Worm (Caenorhabditis elegans): ENCODE measurements around the gene duxl-1.
"Not testable (repeated sequence)": the region's sequence is repeated elsewhere in the genome, so short reads cannot be mapped to it uniquely, and the experiment has no call there.

duxl-1 gene

DNA sequence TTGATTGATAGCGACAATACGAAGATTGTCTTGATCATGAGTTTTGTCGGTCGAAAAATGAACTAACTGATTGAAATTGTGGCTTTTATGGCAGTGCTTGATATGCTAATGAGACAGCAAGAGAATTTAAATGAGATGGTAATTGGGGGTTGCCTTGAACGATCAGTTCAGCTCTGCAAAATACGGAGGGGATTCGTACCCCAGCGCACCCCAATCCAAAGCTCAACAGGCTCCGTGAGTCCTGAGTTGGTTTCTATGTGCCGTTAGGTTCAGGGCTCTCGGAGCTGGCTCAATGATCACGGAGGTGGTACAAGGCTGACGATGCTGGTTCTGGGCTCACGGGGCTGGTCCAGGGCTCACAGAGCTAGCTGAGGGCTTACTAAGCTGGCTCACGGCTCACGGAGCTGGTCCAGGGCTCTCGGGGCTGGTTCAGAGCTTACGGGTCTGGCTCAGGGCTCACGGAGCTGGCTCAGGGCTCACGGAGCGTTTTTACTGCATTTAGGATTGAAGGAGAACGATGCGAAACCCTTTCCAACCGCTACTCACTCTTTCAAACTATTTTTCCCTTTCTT is 18.6 kb upstream of the duxl-1 start, which contains the start of gene ZC204.6:
TSS of gene ZC204.6 (minus strand) at position 51 of the 572 bp plus-strand sequence.
- TF ChIP-seq dao-5 (tag; optimal IDR thresholded peaks at IDR 0.05) = no peak
- no peak for TF ChIP-seq W03F9.2 (tag; optimal IDR thresholded peaks at IDR 0.05)
- TF ChIP-seq him-1 (tag; optimal IDR thresholded peaks at IDR 0.05) = no peak

DNA sequence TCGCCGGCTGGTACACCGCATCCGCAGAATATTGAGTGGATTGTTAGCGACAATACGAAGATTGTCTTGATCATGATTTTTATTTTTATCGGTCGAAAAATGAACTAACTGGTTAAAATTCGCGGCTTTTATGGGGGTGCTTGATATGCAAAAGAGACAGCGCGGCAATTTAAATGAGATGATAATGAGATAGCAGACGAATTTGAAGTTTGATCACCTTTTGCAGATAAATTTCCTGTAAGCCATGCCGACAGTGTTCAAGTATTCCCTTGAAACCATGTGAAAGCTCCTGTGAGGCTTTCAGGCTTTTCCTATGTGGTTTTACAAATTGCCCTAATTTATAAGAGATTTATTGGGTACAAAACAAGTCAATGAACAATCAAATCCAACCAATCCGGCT is 17.3 kb upstream of the duxl-1 start, which contains the start of gene ZC204.17:
TSS of gene ZC204.17 (minus strand) at position 101 of the 400 bp plus-strand sequence.
- TF ChIP-seq W03F9.2 (tag; optimal IDR thresholded peaks at IDR 0.05) (no peak), dao-5 (tag; optimal IDR thresholded peaks at IDR 0.05) (no peak), him-1 (tag; optimal IDR thresholded peaks at IDR 0.05) (no peak)

DNA sequence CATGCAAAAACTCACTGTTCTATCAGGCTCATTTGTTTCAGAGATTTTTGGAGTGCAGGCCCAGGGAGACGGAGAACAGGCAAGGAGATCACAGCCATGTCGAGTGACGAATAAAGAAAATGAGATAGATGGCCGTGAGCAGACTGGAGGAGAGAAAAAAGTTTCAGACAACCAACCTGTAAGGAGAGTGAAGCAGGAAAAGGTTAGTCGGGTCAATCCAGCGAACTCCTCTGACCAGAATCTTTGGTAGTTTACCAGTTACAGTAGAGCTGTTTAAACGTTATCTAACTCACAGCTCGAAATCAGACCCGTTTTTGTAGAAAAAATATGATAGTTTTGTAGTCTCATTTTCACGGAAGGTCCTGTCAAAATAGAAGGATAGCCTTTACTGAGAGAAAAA is 14.7 kb upstream of the duxl-1 start, which contains the start of gene fbxb-21:
TSS of gene fbxb-21 (minus strand) at position 101 of the 400 bp plus-strand sequence.
- TF ChIP-seq dao-5 (tag; optimal IDR thresholded peaks at IDR 0.05) (no peak), him-1 (tag; optimal IDR thresholded peaks at IDR 0.05) (no peak), W03F9.2 (tag; optimal IDR thresholded peaks at IDR 0.05) (no peak)

DNA sequence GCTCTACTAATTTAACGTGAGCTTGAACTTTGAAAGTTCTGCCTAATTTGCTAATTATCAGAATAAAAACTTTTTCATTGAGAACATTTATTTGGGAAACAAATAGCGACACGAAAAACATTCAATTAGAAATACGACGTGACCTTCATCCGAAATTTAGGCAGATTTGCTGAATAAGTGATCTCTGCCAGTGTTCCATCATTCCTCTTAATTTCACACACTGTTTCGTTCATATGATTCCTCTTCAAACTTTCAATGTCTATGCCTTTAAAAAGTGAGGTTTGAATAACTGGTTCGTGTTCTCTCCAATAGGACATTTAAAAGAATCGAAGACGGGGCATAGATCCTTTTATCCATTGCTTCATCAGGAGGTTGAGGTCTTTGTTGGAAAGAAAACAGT is 13.0 kb upstream of the duxl-1 start, which contains the start of gene fbxb-20:
TSS of gene fbxb-20 (minus strand) at position 101 of the 400 bp plus-strand sequence.
- no peak for TF ChIP-seq him-1 (tag; optimal IDR thresholded peaks at IDR 0.05)
- TF ChIP-seq W03F9.2 (tag; optimal IDR thresholded peaks at IDR 0.05) = no peak
- TF ChIP-seq dao-5 (tag; optimal IDR thresholded peaks at IDR 0.05) = no peak

DNA sequence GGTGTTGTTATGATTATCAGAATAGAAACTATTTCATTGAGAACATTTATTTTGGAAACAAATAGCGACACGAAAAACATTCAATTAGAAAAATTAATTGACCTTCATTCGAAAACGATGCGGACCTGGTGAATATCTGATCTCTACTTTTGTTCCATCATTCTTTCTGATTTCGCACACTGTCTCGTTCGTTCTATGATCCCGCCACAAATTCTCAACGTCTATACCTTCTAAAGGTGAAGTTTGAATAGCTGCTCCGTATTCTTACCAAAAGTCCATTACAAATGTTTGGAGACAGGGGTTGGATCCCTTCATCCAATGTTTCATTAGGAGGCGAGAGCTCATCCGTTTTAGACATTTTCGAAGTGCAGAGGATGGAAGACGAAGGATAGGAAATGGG is 11.7 kb upstream of the duxl-1 start, which contains the start of gene fbxb-16:
TSS of gene fbxb-16 (minus strand) at position 101 of the 400 bp plus-strand sequence.
- TF ChIP-seq him-1 (tag; optimal IDR thresholded peaks at IDR 0.05) (no peak), W03F9.2 (tag; optimal IDR thresholded peaks at IDR 0.05) (no peak), dao-5 (tag; optimal IDR thresholded peaks at IDR 0.05) (no peak)

DNA sequence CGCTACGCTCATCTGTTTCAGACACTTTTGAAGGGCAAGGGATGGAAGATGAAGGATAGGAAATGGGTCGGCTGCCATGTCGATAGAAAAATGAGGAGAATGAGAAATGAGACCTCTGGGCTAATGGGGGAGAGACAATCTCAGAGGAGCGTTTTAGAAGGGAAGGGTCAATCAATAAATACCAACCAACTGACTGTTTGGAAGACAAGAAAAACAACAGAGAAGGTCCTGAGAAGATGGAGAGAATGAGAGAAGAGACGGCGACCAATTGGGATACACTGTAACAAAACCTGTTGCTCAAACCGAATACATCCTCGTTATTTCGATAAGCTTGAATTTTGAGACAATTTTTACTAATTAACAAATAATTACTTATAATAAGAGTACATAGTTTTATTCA is 10.1 kb upstream of the duxl-1 start, which contains the start of gene fbxb-15:
TSS of gene fbxb-15 (minus strand) at position 101 of the 400 bp plus-strand sequence.
- no peak for TF ChIP-seq dao-5 (tag; optimal IDR thresholded peaks at IDR 0.05)
- TF ChIP-seq W03F9.2 (tag; optimal IDR thresholded peaks at IDR 0.05) = no peak
- no peak for TF ChIP-seq him-1 (tag; optimal IDR thresholded peaks at IDR 0.05)

DNA sequence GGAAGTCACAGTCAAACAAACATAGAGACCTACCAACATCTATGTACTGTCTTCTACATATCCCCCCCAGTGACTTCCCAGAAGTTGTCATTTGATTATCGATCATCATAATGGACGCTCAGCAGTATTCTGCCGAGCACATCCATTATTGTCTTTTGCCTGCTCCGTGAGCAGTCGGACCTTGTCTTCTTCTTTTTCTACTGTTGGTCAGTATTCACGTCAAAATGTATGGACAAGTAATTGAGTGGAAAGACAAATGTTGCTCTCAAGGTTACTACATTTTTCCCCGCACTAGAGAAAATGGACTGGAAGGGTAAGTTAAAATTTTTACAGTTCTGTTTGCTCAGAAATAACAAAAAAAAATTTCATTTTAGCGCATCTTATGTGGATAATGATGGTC is 8.6 kb upstream of the duxl-1 start, which contains the start of gene btb-12:
TSS of gene btb-12 (plus strand) at position 301 of the 400 bp plus-strand sequence.
- TF ChIP-seq him-1 (tag; optimal IDR thresholded peaks at IDR 0.05) = no peak
- no peak for TF ChIP-seq dao-5 (tag; optimal IDR thresholded peaks at IDR 0.05)
- no peak for TF ChIP-seq W03F9.2 (tag; optimal IDR thresholded peaks at IDR 0.05)

DNA sequence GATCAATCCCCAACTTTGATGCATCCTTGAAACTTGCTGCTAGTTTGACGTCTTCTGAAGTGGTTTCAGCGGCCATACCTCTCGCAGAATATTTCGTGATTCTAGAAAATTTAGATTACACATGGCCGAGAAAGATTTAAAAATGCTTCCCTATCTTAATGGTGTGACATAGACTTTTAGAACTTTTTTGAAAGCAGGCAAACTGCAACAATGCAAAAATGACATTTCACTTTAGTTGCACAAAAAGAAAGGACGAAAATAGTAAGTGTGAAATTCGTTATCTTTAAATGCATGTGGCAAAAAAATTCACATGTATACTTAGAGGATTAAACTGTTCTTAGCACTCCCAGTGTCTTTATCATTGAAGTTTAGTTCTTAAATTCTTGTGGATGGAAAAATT is 6.3 kb upstream of the duxl-1 start, which contains the start of gene ZC204.12:
TSS of gene ZC204.12 (minus strand) at position 101 of the 400 bp plus-strand sequence.
- TF ChIP-seq W03F9.2 (tag; optimal IDR thresholded peaks at IDR 0.05) (no peak), dao-5 (tag; optimal IDR thresholded peaks at IDR 0.05) (no peak), him-1 (tag; optimal IDR thresholded peaks at IDR 0.05) (no peak)

DNA sequence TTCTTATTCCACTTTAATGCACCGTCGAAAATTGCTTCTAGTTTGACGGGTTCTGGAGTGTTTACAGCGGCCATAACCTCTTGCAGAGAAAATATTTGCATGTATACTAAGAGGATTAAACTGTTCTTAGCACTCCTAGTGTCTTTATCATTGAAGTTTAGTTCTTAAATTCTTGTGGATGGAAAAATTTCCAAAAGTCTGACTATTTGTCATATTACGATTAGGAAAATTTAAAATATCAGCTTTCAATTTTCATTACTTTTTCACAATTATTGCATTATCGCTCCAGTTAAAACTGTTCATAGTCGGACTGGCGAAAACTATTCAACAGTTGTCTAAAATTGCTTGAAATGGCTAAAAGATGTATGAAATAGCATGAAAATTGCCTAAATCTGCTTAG is 2.6 kb upstream of the duxl-1 start, which contains the start of gene ZC204.13:
TSS of gene ZC204.13 (minus strand) at position 101 of the 400 bp plus-strand sequence.
- TF ChIP-seq W03F9.2, him-1, dao-5 (tag; optimal IDR thresholded peaks at IDR 0.05): not testable (repeated sequence)

DNA sequence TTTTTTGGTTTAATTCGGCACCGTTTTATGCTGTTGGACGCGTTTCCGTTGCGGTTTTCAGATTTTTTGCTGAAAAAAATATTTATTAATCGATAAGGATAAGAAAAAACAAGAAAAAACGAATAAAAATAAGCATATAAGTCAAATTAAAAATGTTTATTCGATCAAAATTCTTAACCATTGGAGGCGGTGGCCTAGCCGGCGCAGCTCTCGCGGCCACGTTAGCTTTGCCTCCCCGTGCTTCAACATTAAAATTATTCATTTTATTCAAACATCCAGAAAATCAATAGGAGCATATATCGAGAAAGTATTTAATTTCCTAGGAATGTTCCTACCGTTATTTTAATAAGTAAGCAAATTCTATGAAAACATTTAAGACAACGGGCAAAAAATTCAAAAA is 618 bp upstream of the duxl-1 start, which contains the start of gene ZC204.14:
TSS of gene ZC204.14 (minus strand) at position 69 of the 400 bp plus-strand sequence.
- TF ChIP-seq him-1 (tag; optimal IDR thresholded peaks at IDR 0.05) (no peak), W03F9.2 (tag; optimal IDR thresholded peaks at IDR 0.05) (no peak), dao-5 (tag; optimal IDR thresholded peaks at IDR 0.05) (no peak)

DNA sequence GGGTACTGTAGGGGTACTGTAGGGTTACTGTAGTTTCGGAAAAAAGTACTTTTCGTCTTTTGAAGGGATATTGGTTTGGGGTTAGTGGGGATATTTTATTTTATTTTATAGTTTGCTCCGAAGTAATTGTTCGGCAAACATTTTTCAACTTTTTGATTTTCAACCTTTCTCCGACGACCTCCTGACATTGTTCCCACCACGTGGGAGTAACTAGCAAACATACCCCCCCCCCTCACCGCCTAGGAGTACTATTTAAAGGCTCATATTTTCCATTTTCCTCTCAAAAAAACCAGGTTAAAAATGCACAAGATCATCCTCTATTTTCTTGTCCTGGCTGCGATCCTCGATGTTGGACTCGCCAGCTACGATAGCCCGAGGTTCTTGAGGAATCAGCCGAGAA is 2.5 kb downstream of the duxl-1 start, which contains the start of gene srlf-29:
TSS of gene srlf-29 (plus strand) at position 301 of the 400 bp plus-strand sequence.
- TF ChIP-seq W03F9.2 (tag; optimal IDR thresholded peaks at IDR 0.05) = no peak
- no peak for TF ChIP-seq him-1 (tag; optimal IDR thresholded peaks at IDR 0.05)
- no peak for TF ChIP-seq dao-5 (tag; optimal IDR thresholded peaks at IDR 0.05)

DNA sequence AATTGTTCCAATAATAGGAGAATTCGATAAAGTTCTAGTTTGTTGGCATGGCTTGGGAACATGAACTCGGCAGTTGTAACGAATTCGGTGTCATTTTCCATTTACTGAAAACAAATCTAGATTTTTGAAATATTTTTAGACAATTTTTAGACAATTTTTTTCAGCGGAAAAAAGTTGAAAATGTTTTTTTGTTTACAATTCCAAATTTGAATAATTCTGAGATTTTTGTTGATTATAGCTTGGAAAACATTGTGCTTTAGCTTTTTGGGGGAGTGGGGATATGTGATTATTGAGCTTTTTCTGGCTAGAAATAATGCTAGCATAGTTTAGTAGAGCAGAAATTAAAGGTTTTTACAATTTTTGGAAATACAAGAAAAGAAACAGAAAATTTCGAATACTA is 5.4 kb downstream of the duxl-1 start, which contains the start of gene srw-97:
TSS of gene srw-97 (minus strand) at position 101 of the 400 bp plus-strand sequence.
- TF ChIP-seq dao-5 (tag; optimal IDR thresholded peaks at IDR 0.05) (no peak), W03F9.2 (tag; optimal IDR thresholded peaks at IDR 0.05) (no peak), him-1 (tag; optimal IDR thresholded peaks at IDR 0.05) (no peak)

DNA sequence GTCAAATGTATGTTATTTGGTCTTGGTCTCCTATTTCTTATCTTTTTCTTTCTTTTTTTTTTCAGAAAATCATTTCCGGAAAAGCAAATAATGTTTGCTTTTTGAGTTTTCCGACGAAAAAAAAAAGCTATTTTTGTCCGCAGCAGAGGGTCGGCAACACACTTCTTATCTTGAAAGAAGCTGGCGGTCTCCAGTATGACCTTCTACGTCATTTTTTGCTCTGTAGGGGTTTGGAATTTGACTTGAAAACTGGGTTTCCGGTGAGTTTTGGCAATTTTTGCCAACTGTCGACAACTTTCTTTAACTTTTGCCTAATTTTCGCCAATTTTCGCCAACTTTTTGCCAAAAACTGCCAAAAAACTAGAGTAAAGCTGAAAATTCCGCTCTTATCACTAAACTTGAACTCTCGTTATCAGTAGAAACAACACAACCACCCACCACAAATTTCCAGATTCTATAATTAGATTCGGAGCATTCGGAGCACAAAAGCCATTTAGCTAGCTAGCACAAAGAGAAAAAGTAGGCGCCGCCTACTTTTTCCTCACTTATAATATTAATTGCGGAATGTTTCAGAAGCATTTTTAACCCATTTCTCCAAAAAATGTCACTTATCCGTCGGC is 6.9 kb downstream of the duxl-1 start, which contains the start of gene nhx-6:
TSS of gene nhx-6 (plus strand) at position 570 of the 620 bp plus-strand sequence.
- TF ChIP-seq W03F9.2 (tag; optimal IDR thresholded peaks at IDR 0.05) (no peak), dao-5 (tag; optimal IDR thresholded peaks at IDR 0.05) (no peak), him-1 (tag; optimal IDR thresholded peaks at IDR 0.05) (no peak)

Measured in whole organism, L4/young adult.